Fruit fly (Drosophila melanogaster) whole organism, wandering third instar larva: Measurements from ENCODE around the gene ps.
A peak's percentile ranks its signal among the peaks of the same experiment; 100 is the strongest.

Experiments
- Abd-B ChIP-seq: fragments of >200 bp; optimal IDR thresholded peaks from 2 replicates; lab custom pipeline; 2017; ENCODE audit warnings: missing biosample characterization, missing genetic modification characterization
- CG32264 ChIP-seq: fragments of 200-800 bp; sonication (Bioruptor generic); optimal IDR thresholded peaks from 2 replicates; lab custom pipeline; 2016; ENCODE audit warnings: missing biosample characterization, missing genetic modification characterization
- CG9705 ChIP-seq: fragments of 200-800 bp; sonication (Bioruptor generic); optimal IDR thresholded peaks from 2 replicates; lab custom pipeline; 2018; ENCODE audit warnings: missing biosample characterization, mild to moderate bottlenecking, missing genetic modification characterization
- CrebA ChIP-seq: fragments of 200-800 bp; sonication (Bioruptor generic); optimal IDR thresholded peaks from 2 replicates; lab custom pipeline; 2016; ENCODE audit warnings: missing biosample characterization, mild to moderate bottlenecking, missing genetic modification characterization, borderline replicate concordance
- Dfd ChIP-seq: fragments of >200 bp; optimal IDR thresholded peaks from 2 replicates; lab custom pipeline; 2017; ENCODE audit warnings: missing biosample characterization, missing genetic modification characterization
- Dif ChIP-seq: fragments of 200-275, 200-300 bp; sonication (Bioruptor generic); optimal IDR thresholded peaks from 2 replicates; lab custom pipeline; 2018; ENCODE audit warnings: missing biosample characterization, missing genetic modification characterization; ENCODE audit not compliant: partially characterized antibody
- GATAd ChIP-seq: sonication (Bioruptor generic); optimal IDR thresholded peaks from 2 replicates; lab custom pipeline; 2016; ENCODE audit warnings: missing biosample characterization, missing genetic modification characterization
- HLH106 ChIP-seq: fragments of 200-800 bp; optimal IDR thresholded peaks from 3 replicates; lab custom pipeline; 2019; ENCODE audit warnings: missing biosample characterization, mild to moderate bottlenecking, missing genetic modification characterization, moderate library complexity
- Hnf4 ChIP-seq: fragments of 200-800 bp; sonication (Bioruptor generic); optimal IDR thresholded peaks from 2 replicates; lab custom pipeline; 2016; ENCODE audit warnings: missing biosample characterization, mild to moderate bottlenecking, missing genetic modification characterization
- Hr83 ChIP-seq: fragments of 200-300 bp; sonication (Bioruptor generic); optimal IDR thresholded peaks from 2 replicates; lab custom pipeline; 2016; ENCODE audit warnings: missing biosample characterization, mild to moderate bottlenecking, missing genetic modification characterization, moderate library complexity; ENCODE audit not compliant: poor library complexity, severe bottlenecking
- Jra ChIP-seq: sonication (Bioruptor generic); optimal IDR thresholded peaks from 2 replicates; lab custom pipeline; 2016; ENCODE audit warnings: missing biosample characterization, missing genetic modification characterization
- Mio ChIP-seq: sonication (Bioruptor generic); optimal IDR thresholded peaks from 2 replicates; lab custom pipeline; 2016; ENCODE audit warnings: missing biosample characterization, missing genetic modification characterization
- N ChIP-seq: fragments of >200 bp; optimal IDR thresholded peaks from 2 replicates; lab custom pipeline; 2018; ENCODE audit warnings: missing biosample characterization, missing external identifiers, missing genetic modification characterization
- OdsH ChIP-seq: fragments of 200-800 bp; sonication (Bioruptor generic); optimal IDR thresholded peaks from 2 replicates; lab custom pipeline; 2016; ENCODE audit warnings: missing biosample characterization, mild to moderate bottlenecking, missing genetic modification characterization
- Rel ChIP-seq, 2 experiments: fragments of 200-800 bp; sonication (Bioruptor generic) in 1 of 2; optimal IDR thresholded peaks; 2 replicates in 1 of 2; 3 replicates in 1 of 2; lab custom pipeline; 2016 to 2019; ENCODE audit warnings: mild to moderate bottlenecking in 2 of 2, missing biosample characterization in 2 of 2, missing genetic modification characterization in 2 of 2, moderate library complexity in 1 of 2
- Vsx2 ChIP-seq: fragments of 200-300, 225-300 bp; sonication (Bioruptor generic); optimal IDR thresholded peaks from 2 replicates; lab custom pipeline; 2018; ENCODE audit warnings: missing biosample characterization, missing genetic modification characterization; ENCODE audit not compliant: partially characterized antibody
- br ChIP-seq: fragments of 200-800 bp; sonication (Bioruptor generic); optimal IDR thresholded peaks from 2 replicates; lab custom pipeline; 2016; ENCODE audit warnings: missing biosample characterization, missing genetic modification characterization
- dl ChIP-seq, 2 experiments: fragments of 175-275, 200-275 bp in 1 of 2; fragments of 200-275 bp in 1 of 2; sonication (Bioruptor generic); optimal IDR thresholded peaks; lab custom pipeline; 2018; ENCODE audit warnings: mild to moderate bottlenecking in 2 of 2, missing biosample characterization in 2 of 2, missing genetic modification characterization in 2 of 2, moderate library complexity in 2 of 2; ENCODE audit not compliant: partially characterized antibody in 2 of 2, insufficient read depth in 1 of 2
- dmrt93B ChIP-seq: fragments of 200-800 bp; sonication (Bioruptor generic); optimal IDR thresholded peaks from 2 replicates; lab custom pipeline; 2018; ENCODE audit warnings: missing biosample characterization, mild to moderate bottlenecking, missing genetic modification characterization
- dsf ChIP-seq: sonication (Bioruptor generic); optimal IDR thresholded peaks from 2 replicates; lab custom pipeline; 2016; ENCODE audit warnings: missing biosample characterization, missing genetic modification characterization, borderline replicate concordance
- ey ChIP-seq: fragments of 200-800 bp; sonication (Bioruptor generic); optimal IDR thresholded peaks from 2 replicates; lab custom pipeline; 2016; ENCODE audit warnings: missing biosample characterization, missing genetic modification characterization
- foxo ChIP-seq, 2 experiments: fragments of 200-800 bp; sonication (Bioruptor generic); optimal IDR thresholded peaks; 2 replicates in 1 of 2; 3 replicates in 1 of 2; lab custom pipeline; 2016 to 2017; ENCODE audit warnings: missing biosample characterization in 2 of 2, missing genetic modification characterization in 2 of 2
- h ChIP-seq: fragments of 200-800 bp; sonication (Bioruptor generic); optimal IDR thresholded peaks from 3 replicates; lab custom pipeline; 2016; ENCODE audit warnings: missing biosample characterization, mild to moderate bottlenecking, missing genetic modification characterization
- jim ChIP-seq: fragments of 175-275, 200-325 bp; sonication (Bioruptor generic); optimal IDR thresholded peaks from 2 replicates; lab custom pipeline; 2016; ENCODE audit warnings: missing biosample characterization, mild to moderate bottlenecking, missing genetic modification characterization
- lola ChIP-seq: fragments of >200 bp; optimal IDR thresholded peaks from 2 replicates; lab custom pipeline; 2017; ENCODE audit warnings: missing biosample characterization, missing genetic modification characterization
- psq ChIP-seq: fragments of 200-800 bp; sonication (Bioruptor generic); optimal IDR thresholded peaks from 3 replicates; lab custom pipeline; 2017; ENCODE audit warnings: missing biosample characterization, mild to moderate bottlenecking, missing genetic modification characterization, moderate library complexity
- rgr ChIP-seq: fragments of 200-800 bp; sonication (Bioruptor generic); optimal IDR thresholded peaks from 3 replicates; lab custom pipeline; 2016; ENCODE audit warnings: missing biosample characterization, mild to moderate bottlenecking, missing genetic modification characterization
- sage ChIP-seq: fragments of 200-800 bp; sonication (Bioruptor generic); optimal IDR thresholded peaks from 2 replicates; lab custom pipeline; 2016; ENCODE audit warnings: missing biosample characterization, mild to moderate bottlenecking, missing genetic modification characterization
- tai ChIP-seq: sonication (Bioruptor generic); optimal IDR thresholded peaks from 2 replicates; lab custom pipeline; 2016; ENCODE audit warnings: missing biosample characterization, missing genetic modification characterization
- usp ChIP-seq: fragments of >200 bp; optimal IDR thresholded peaks from 2 replicates; lab custom pipeline; 2017; ENCODE audit warnings: missing biosample characterization, missing genetic modification characterization
- woc ChIP-seq: sonication (Bioruptor generic); optimal IDR thresholded peaks from 2 replicates; lab custom pipeline; 2016; ENCODE audit warnings: missing biosample characterization, mild to moderate bottlenecking, missing genetic modification characterization

Gene ps

dm6 chr3R:9419300-9419652 lies 1.5 kb downstream of the ps start:
- TF ChIP-seq Abd-B (GFP tag; lab: Kevin White, UChicago) = no peak
- TF ChIP-seq Dif (GFP tag; lab: Kevin White, UChicago) = peak; percentile 99
- peak; percentile 11 for TF ChIP-seq CG32264 (GFP tag; lab: Kevin White, UChicago)
- peak; percentile 66 for TF ChIP-seq Hr83
- TF ChIP-seq OdsH (GFP tag; lab: Kevin White, UChicago) = no peak
- no peak for TF ChIP-seq woc (GFP tag; lab: Kevin White, UChicago)
- no peak for TF ChIP-seq tai (GFP tag; lab: Kevin White, UChicago)
- TF ChIP-seq HLH106 = no peak
- TF ChIP-seq sage = peak; percentile 59
- TF ChIP-seq Hnf4 (GFP tag; lab: Kevin White, UChicago) = no peak
- TF ChIP-seq CrebA (GFP tag; lab: Kevin White, UChicago) = peak; percentile 81
- no peak for TF ChIP-seq CG9705 (GFP tag; lab: Kevin White, UChicago)
- TF ChIP-seq br (GFP tag; lab: Kevin White, UChicago) = no peak
- no peak for TF ChIP-seq GATAd
- no peak for TF ChIP-seq dmrt93B
- no peak for TF ChIP-seq Dfd
- TF ChIP-seq Rel (GFP tag; optimal IDR thresholded peaks at IDR 0.05; lab: Kevin White, UChicago) = peak; percentile 63
- TF ChIP-seq Rel (tag; optimal IDR thresholded peaks at IDR 0.05; lab: Kevin White, UChicago) = no peak
- TF ChIP-seq dl (GFP tag; optimal IDR thresholded peaks at IDR 0.05; lab: Kevin White, UChicago; ENCODE audit: insufficient read depth in 1 of 2, partially characterized antibody in 2 of 2) = peak; percentile 95 to 98
- TF ChIP-seq jim (GFP tag; lab: Kevin White, UChicago) = no peak
- TF ChIP-seq psq (GFP tag; lab: Kevin White, UChicago) = peak; percentile 58
- peak; percentile 93 for TF ChIP-seq Vsx2 (GFP tag; lab: Kevin White, UChicago)
- TF ChIP-seq rgr (GFP tag; lab: Kevin White, UChicago) = peak; percentile 45
- TF ChIP-seq h (GFP tag; lab: Kevin White, UChicago) = peak; percentile 51
- TF ChIP-seq N (GFP tag; lab: Kevin White, UChicago) = no peak

- peak; percentile 2 for TF ChIP-seq psq (GFP tag; lab: Kevin White, UChicago)
- TF ChIP-seq foxo (GFP tag; optimal IDR thresholded peaks at IDR 0.05; lab: Kevin White, UChicago) = peak in 1 of 2 experiments; percentile 19
- no peak for TF ChIP-seq CG9705 (GFP tag; lab: Kevin White, UChicago)
Observed at dm6 chr3R:9420439-9421234, 2.9 kb downstream of the ps start.

dm6 chr3R:9422338-9422737 lies 4.6 kb downstream of the ps start:
- TF ChIP-seq dl (GFP tag; optimal IDR thresholded peaks at IDR 0.05; lab: Kevin White, UChicago; ENCODE audit: insufficient read depth in 1 of 2, partially characterized antibody in 2 of 2) (no peak), N (GFP tag; lab: Kevin White, UChicago) (no peak), usp (GFP tag; lab: Kevin White, UChicago) (no peak), Hr83 (no peak), ey (GFP tag; lab: Kevin White, UChicago) (no peak), foxo (GFP tag; optimal IDR thresholded peaks at IDR 0.05; lab: Kevin White, UChicago) (no peak), rgr (GFP tag; lab: Kevin White, UChicago) (no peak), GATAd (no peak), lola (GFP tag; lab: Kevin White, UChicago) (no peak), CG32264 (GFP tag; lab: Kevin White, UChicago) (no peak), dsf (GFP tag; lab: Kevin White, UChicago) (no peak), woc (GFP tag; lab: Kevin White, UChicago) (no peak), br (GFP tag; lab: Kevin White, UChicago) (no peak)

- TF ChIP-seq Abd-B (GFP tag; lab: Kevin White, UChicago) = no peak
- TF ChIP-seq Jra (GFP tag; lab: Kevin White, UChicago) = no peak
- TF ChIP-seq Rel (GFP tag; optimal IDR thresholded peaks at IDR 0.05; lab: Kevin White, UChicago) = no peak
- peak; percentile 31 for TF ChIP-seq Rel (tag; optimal IDR thresholded peaks at IDR 0.05; lab: Kevin White, UChicago)
- TF ChIP-seq OdsH (GFP tag; lab: Kevin White, UChicago) = no peak
- no peak for TF ChIP-seq usp (GFP tag; lab: Kevin White, UChicago)
- no peak for TF ChIP-seq dl (GFP tag; optimal IDR thresholded peaks at IDR 0.05; lab: Kevin White, UChicago; ENCODE audit: insufficient read depth in 1 of 2, partially characterized antibody in 2 of 2)
- TF ChIP-seq Mio (GFP tag; lab: Kevin White, UChicago) = no peak
Observed at dm6 chr3R:9424061-9424665, 6.4 kb downstream of the ps start.
